Worm (Caenorhabditis elegans) whole organism, young adult: ENCODE data around the gene K02C4.3.

Experiments used
- D2030.7 ChIP-seq: fragments of 200-800 bp; sonication (Bioruptor generic); IDR thresholded peaks from 2 replicates; pipeline ENCODE4 v1.3.6; 2022; ENCODE audit warnings: missing genetic modification reagents, missing genetic modification characterization, missing compliant biosample characterization
- dpl-1 ChIP-seq: fragments of 150-350 bp; optimal IDR thresholded peaks from 2 replicates; lab custom pipeline; 2014; ENCODE audit warnings: missing biosample characterization, missing genetic modification reagents, missing genetic modification characterization
- ets-4 ChIP-seq: fragments of 200-800 bp; sonication (Bioruptor generic); optimal IDR thresholded peaks from 2 replicates; lab custom pipeline; 2018; ENCODE audit warnings: mild to moderate bottlenecking, missing genetic modification characterization, missing compliant biosample characterization
- snpc-3.4 ChIP-seq: sonication (generic microtip); optimal IDR thresholded peaks from 2 replicates; lab custom pipeline; 2017; ENCODE audit warnings: missing genetic modification characterization, mild to moderate bottlenecking, missing compliant biosample characterization, antibody characterized with exemption, moderate library complexity, missing genotype, missing genetic modification reagents

DNA sequence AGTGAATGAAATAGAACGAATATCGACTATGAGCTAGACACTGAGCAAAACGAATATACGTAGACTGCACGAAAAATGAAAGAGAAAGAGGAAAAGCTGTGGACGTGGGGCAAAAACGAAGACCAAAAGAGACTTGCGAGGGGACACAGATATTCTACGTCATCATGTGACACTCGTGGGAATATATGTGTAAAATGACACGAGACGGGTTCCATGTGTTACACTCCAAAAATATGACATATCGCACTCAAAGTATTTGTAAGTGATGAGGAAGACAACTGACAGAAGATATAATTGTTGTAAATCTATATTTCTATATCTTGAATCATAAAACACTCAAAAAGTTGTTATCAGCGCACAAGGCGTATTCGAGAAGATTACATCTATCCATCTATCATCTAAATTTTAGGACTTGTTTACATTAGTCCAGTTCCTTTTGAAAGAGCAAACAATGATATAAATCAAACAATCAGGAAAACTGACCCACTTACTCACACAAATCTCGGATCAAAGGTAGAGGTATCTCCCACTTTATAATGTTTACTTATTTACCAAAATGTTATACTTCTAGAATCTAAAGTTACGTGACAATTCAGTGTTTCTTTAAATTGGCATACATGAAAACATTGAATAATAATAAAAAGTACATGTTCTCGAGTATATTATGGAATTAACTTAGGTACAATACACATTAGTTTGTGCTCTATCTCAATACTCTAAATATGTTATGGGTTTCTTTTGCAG is 14.7 kb downstream of the K02C4.3 start:
- TF ChIP-seq dpl-1 (GFP tag; lab: Kevin White, UChicago) (no peak), ets-4 (GFP tag; lab: Kevin White, UChicago) (no peak), D2030.7 (GFP tag; lab: Robert Waterston, UW) (no peak), snpc-3.4 (tag; lab: Kevin White, UChicago) (no peak)
